Fruit fly (Drosophila melanogaster): ENCODE data around the gene REPTOR-BP.
A peak's percentile ranks its signal among the peaks of the same experiment; 100 is the strongest.

The REPTOR-BP gene

dm6 chr2L:10298306-10298705 lies 34.4 kb downstream of the REPTOR-BP start (continued):
- no peak for TF ChIP-seq CG9797 (GFP tag; optimal IDR thresholded peaks at IDR 0.05)
- no peak for TF ChIP-seq seq (GFP tag; IDR thresholded peaks at IDR 0.05)
- no peak for TF ChIP-seq trem (tag; optimal IDR thresholded peaks at IDR 0.05)
- TF ChIP-seq HLH4C (GFP tag; IDR thresholded peaks at IDR 0.05; ENCODE audit: partially characterized antibody), result peak; percentile 79
- no peak for TF ChIP-seq CG10147 (GFP tag; optimal IDR thresholded peaks at IDR 0.05)
- no peak for TF ChIP-seq insv (GFP tag; optimal IDR thresholded peaks at IDR 0.05)
- TF ChIP-seq BEAF-32 (GFP tag; optimal IDR thresholded peaks at IDR 0.05), result peak; percentile 15
- no peak for TF ChIP-seq CG14441 (GFP tag; IDR thresholded peaks at IDR 0.05)
- no peak for TF ChIP-seq ERR (GFP tag; optimal IDR thresholded peaks at IDR 0.05)
- no peak for TF ChIP-seq Hmr (GFP tag; optimal IDR thresholded peaks at IDR 0.05)
- no peak for TF ChIP-seq Gug (GFP tag; IDR thresholded peaks at IDR 0.05)
- TF ChIP-seq repo (GFP tag; optimal IDR thresholded peaks at IDR 0.05), result no peak
- peak; percentile 22 for TF ChIP-seq NfI (GFP tag; optimal IDR thresholded peaks at IDR 0.05)
- TF ChIP-seq prd (optimal IDR thresholded peaks at IDR 0.05), result no peak
- no peak; the same call in 2 of the 3 replicates for TF ChIP-seq prd (GFP tag; IDR thresholded peaks at IDR 0.05)
- no peak for TF ChIP-seq CG2875 (GFP tag; optimal IDR thresholded peaks at IDR 0.05)
- TF ChIP-seq E2f1 (GFP tag; IDR thresholded peaks at IDR 0.05), result no peak
- no peak for TF ChIP-seq MTF-1 (GFP tag; optimal IDR thresholded peaks at IDR 0.05; ENCODE audit: borderline replicate concordance)
- peak; percentile 8 for TF ChIP-seq twi (tag; optimal IDR thresholded peaks at IDR 0.05)
- peak; percentile 35 for TF ChIP-seq inv (GFP tag; IDR thresholded peaks at IDR 0.05; ENCODE audit: partially characterized antibody)
- TF ChIP-seq sc (optimal IDR thresholded peaks at IDR 0.05), result no peak
- no peak for TF ChIP-seq sc (GFP tag; optimal IDR thresholded peaks at IDR 0.05)
- TF ChIP-seq Bteb2 (GFP tag; optimal IDR thresholded peaks at IDR 0.05), result no peak
- no peak for TF ChIP-seq jigr1 (GFP tag; IDR thresholded peaks at IDR 0.05)
- no peak for TF ChIP-seq CG14014 (GFP tag; IDR thresholded peaks at IDR 0.05)
- no peak for TF ChIP-seq ttk (GFP tag; IDR thresholded peaks at IDR 0.05)
- TF ChIP-seq CG3995 (GFP tag; optimal IDR thresholded peaks at IDR 0.05), result no peak
- no peak for TF ChIP-seq wek (GFP tag; optimal IDR thresholded peaks at IDR 0.05)
- TF ChIP-seq CG12071 (GFP tag; optimal IDR thresholded peaks at IDR 0.05), result no peak
- TF ChIP-seq CG1024 (GFP tag; IDR thresholded peaks at IDR 0.05), result no peak
- TF ChIP-seq CG7372 (GFP tag; IDR thresholded peaks at IDR 0.05), result no peak
- TF ChIP-seq CG14860 (GFP tag; IDR thresholded peaks at IDR 0.05; ENCODE audit: partially characterized antibody), result peak; percentile 84; the same call in 2 of the 3 replicates
- no peak for TF ChIP-seq nom (GFP tag; optimal IDR thresholded peaks at IDR 0.05)
- no peak for TF ChIP-seq cas (GFP tag; IDR thresholded peaks at IDR 0.05)
- TF ChIP-seq cato (GFP tag; optimal IDR thresholded peaks at IDR 0.05; ENCODE audit: borderline replicate concordance), result no peak
- no peak for TF ChIP-seq Ada2b (GFP tag; IDR thresholded peaks at IDR 0.05)
- no peak for TF ChIP-seq CG31388 (GFP tag; optimal IDR thresholded peaks at IDR 0.05)
- no peak for TF ChIP-seq Antp (GFP tag; optimal IDR thresholded peaks at IDR 0.05)
- peak; percentile 38; the same call in 1 of the 3 replicates for TF ChIP-seq row (GFP tag; IDR thresholded peaks at IDR 0.05)
- TF ChIP-seq danr (GFP tag; IDR thresholded peaks at IDR 0.05), result no peak
- TF ChIP-seq B-H2 (GFP tag; optimal IDR thresholded peaks at IDR 0.05), result peak; percentile 30
- peak; percentile 92 for TF ChIP-seq CG6791 (GFP tag; IDR thresholded peaks at IDR 0.05; ENCODE audit: partially characterized antibody)
- no peak for TF ChIP-seq ind (GFP tag; optimal IDR thresholded peaks at IDR 0.05)
- TF ChIP-seq Mes4 (GFP tag; optimal IDR thresholded peaks at IDR 0.05), result no peak
- TF ChIP-seq org-1 (GFP tag; optimal IDR thresholded peaks at IDR 0.05), result no peak
- TF ChIP-seq Nf-YB (GFP tag; optimal IDR thresholded peaks at IDR 0.05), result peak; percentile 35
- TF ChIP-seq grn (GFP tag; optimal IDR thresholded peaks at IDR 0.05), result no peak
- TF ChIP-seq CG1603 (tag; optimal IDR thresholded peaks at IDR 0.05), result peak; percentile 65
- TF ChIP-seq CG14965 (GFP tag; optimal IDR thresholded peaks at IDR 0.05; ENCODE audit: borderline replicate concordance), result no peak
- no peak for TF ChIP-seq aop (GFP tag; IDR thresholded peaks at IDR 0.05)
- TF ChIP-seq tio (GFP tag; optimal IDR thresholded peaks at IDR 0.05), result no peak
- no peak for TF ChIP-seq pros (GFP tag; optimal IDR thresholded peaks at IDR 0.05)
